Worm (Caenorhabditis elegans) whole organism, mixed stage, embryonic: ENCODE data around the gene snpc-1.2.

Experiments
- bed-3 ChIP-seq: fragments of 200-800 bp; sonication (Bioruptor generic); optimal IDR thresholded peaks from 3 replicates; lab custom pipeline; 2018; ENCODE audit warnings: mild to moderate bottlenecking, missing genetic modification characterization, moderate library complexity, missing compliant biosample characterization
- blmp-1 ChIP-seq: fragments of 150-350 bp; optimal IDR thresholded peaks from 2 replicates; lab custom pipeline; 2014; ENCODE audit warnings: missing biosample characterization, missing genetic modification characterization
- ceh-39 ChIP-seq: fragments of 150-350 bp; optimal IDR thresholded peaks from 2 replicates; lab custom pipeline; 2014; ENCODE audit warnings: missing biosample characterization, missing genetic modification characterization
- ceh-43 ChIP-seq: fragments of 200-800 bp; sonication (Bioruptor generic); optimal IDR thresholded peaks from 2 replicates; lab custom pipeline; 2018; ENCODE audit warnings: mild to moderate bottlenecking, missing genetic modification characterization, moderate library complexity, missing compliant biosample characterization
- ceh-83 ChIP-seq: fragments of 200-800 bp; sonication (Bioruptor generic); optimal IDR thresholded peaks from 2 replicates; lab custom pipeline; 2018; ENCODE audit warnings: mild to moderate bottlenecking, missing genetic modification characterization, missing compliant biosample characterization
- ces-1 ChIP-seq: fragments of 150-350 bp; optimal IDR thresholded peaks from 2 replicates; lab custom pipeline; 2014; ENCODE audit warnings: missing biosample characterization, missing genetic modification reagents, missing genetic modification characterization
- cnd-1 ChIP-seq: fragments of 200-800 bp; sonication (Bioruptor generic); optimal IDR thresholded peaks from 2 replicates; lab custom pipeline; 2018; ENCODE audit warnings: mild to moderate bottlenecking, missing genetic modification characterization, missing compliant biosample characterization
- elt-1 ChIP-seq: sonication (generic microtip); optimal IDR thresholded peaks from 2 replicates; lab custom pipeline; 2017; ENCODE audit warnings: missing genetic modification characterization, mild to moderate bottlenecking, missing compliant biosample characterization, antibody characterized with exemption, moderate library complexity, borderline replicate concordance; ENCODE audit not compliant: insufficient read depth
- flh-1 ChIP-seq: fragments of 200-800 bp; sonication (Bioruptor generic); optimal IDR thresholded peaks from 2 replicates; lab custom pipeline; 2018; ENCODE audit warnings: mild to moderate bottlenecking, missing genetic modification characterization, moderate library complexity, missing compliant biosample characterization
- ham-2 ChIP-seq: fragments of 200-800 bp; sonication (Bioruptor generic); optimal IDR thresholded peaks from 2 replicates; lab custom pipeline; 2018; ENCODE audit warnings: mild to moderate bottlenecking, missing genetic modification characterization, missing compliant biosample characterization
- hlh-1 ChIP-seq: fragments of 150-350 bp; optimal IDR thresholded peaks from 2 replicates; lab custom pipeline; 2014; ENCODE audit warnings: missing biosample characterization, missing genetic modification reagents, missing genetic modification characterization
- lin-13 ChIP-seq: fragments of 150-350 bp; optimal IDR thresholded peaks from 2 replicates; lab custom pipeline; 2014; ENCODE audit warnings: missing biosample characterization, missing genetic modification characterization
- lin-32 ChIP-seq: fragments of 200-800 bp; sonication (Bioruptor generic); optimal IDR thresholded peaks from 2 replicates; lab custom pipeline; 2018; ENCODE audit warnings: mild to moderate bottlenecking, missing genetic modification characterization, missing compliant biosample characterization
- lsy-2 ChIP-seq: fragments of 150-350 bp; optimal IDR thresholded peaks from 2 replicates; lab custom pipeline; 2014; ENCODE audit warnings: missing biosample characterization, missing genetic modification characterization
- mep-1 ChIP-seq: fragments of 150-350 bp; optimal IDR thresholded peaks from 2 replicates; lab custom pipeline; 2017; ENCODE audit warnings: missing biosample characterization, missing genetic modification reagents, missing genetic modification characterization, inconsistent platforms
- mls-2 ChIP-seq: sonication (generic microtip); optimal IDR thresholded peaks from 2 replicates; lab custom pipeline; 2016; ENCODE audit warnings: mild to moderate bottlenecking, missing genetic modification characterization, moderate library complexity, missing compliant biosample characterization
- nhr-12 ChIP-seq: fragments of 150-350 bp; optimal IDR thresholded peaks from 2 replicates; lab custom pipeline; 2014; ENCODE audit warnings: missing biosample characterization, missing genetic modification characterization
- nhr-2 ChIP-seq: fragments of 150-350 bp; optimal IDR thresholded peaks from 2 replicates; lab custom pipeline; 2014; ENCODE audit warnings: missing biosample characterization, missing genetic modification characterization
- nhr-237 ChIP-seq: fragments of 150-350 bp; optimal IDR thresholded peaks from 2 replicates; lab custom pipeline; 2014; ENCODE audit warnings: missing biosample characterization, missing genetic modification characterization
- nhr-28 ChIP-seq: fragments of 150-350 bp; optimal IDR thresholded peaks from 2 replicates; lab custom pipeline; 2014; ENCODE audit warnings: missing biosample characterization, missing genetic modification characterization
- nhr-76 ChIP-seq: sonication (generic microtip); optimal IDR thresholded peaks from 2 replicates; lab custom pipeline; 2017; ENCODE audit warnings: missing biosample characterization, missing genetic modification characterization
- pha-4 ChIP-seq: fragments of 150-350 bp; optimal IDR thresholded peaks from 2 replicates; lab custom pipeline; 2018; ENCODE audit warnings: missing biosample characterization, missing genetic modification reagents, missing genetic modification characterization
- sem-2 ChIP-seq: fragments of 200-800 bp; sonication (Bioruptor generic); optimal IDR thresholded peaks from 2 replicates; lab custom pipeline; 2018; ENCODE audit warnings: mild to moderate bottlenecking, missing genetic modification characterization, missing compliant biosample characterization
- sptf-1 ChIP-seq: sonication (generic microtip); optimal IDR thresholded peaks from 2 replicates; lab custom pipeline; 2017; ENCODE audit warnings: mild to moderate bottlenecking, missing genetic modification characterization, moderate library complexity, missing compliant biosample characterization
- tbx-8 ChIP-seq: fragments of 200-800 bp; sonication (Bioruptor generic); optimal IDR thresholded peaks from 2 replicates; lab custom pipeline; 2018; ENCODE audit warnings: mild to moderate bottlenecking, missing genetic modification characterization, moderate library complexity, missing compliant biosample characterization
- unc-120 ChIP-seq: sonication (generic microtip); optimal IDR thresholded peaks from 2 replicates; lab custom pipeline; 2017; ENCODE audit warnings: missing genetic modification characterization, missing compliant biosample characterization; ENCODE audit not compliant: poor library complexity, severe bottlenecking
- unc-39 ChIP-seq: fragments of 150-350 bp; optimal IDR thresholded peaks from 2 replicates; lab custom pipeline; 2014; ENCODE audit warnings: missing biosample characterization, missing genetic modification characterization
- unc-62 ChIP-seq: fragments of 150-350 bp; optimal IDR thresholded peaks from 2 replicates; lab custom pipeline; 2014; ENCODE audit warnings: missing biosample characterization, missing genetic modification reagents, missing genetic modification characterization
- zip-8 ChIP-seq: fragments of 150-350 bp; optimal IDR thresholded peaks from 2 replicates; lab custom pipeline; 2014; ENCODE audit warnings: missing biosample characterization, missing genetic modification characterization
- ztf-11 ChIP-seq: fragments of 150-350 bp; optimal IDR thresholded peaks from 2 replicates; lab custom pipeline; 2014; ENCODE audit warnings: missing biosample characterization, missing genetic modification characterization

snpc-1.2 gene

DNA sequence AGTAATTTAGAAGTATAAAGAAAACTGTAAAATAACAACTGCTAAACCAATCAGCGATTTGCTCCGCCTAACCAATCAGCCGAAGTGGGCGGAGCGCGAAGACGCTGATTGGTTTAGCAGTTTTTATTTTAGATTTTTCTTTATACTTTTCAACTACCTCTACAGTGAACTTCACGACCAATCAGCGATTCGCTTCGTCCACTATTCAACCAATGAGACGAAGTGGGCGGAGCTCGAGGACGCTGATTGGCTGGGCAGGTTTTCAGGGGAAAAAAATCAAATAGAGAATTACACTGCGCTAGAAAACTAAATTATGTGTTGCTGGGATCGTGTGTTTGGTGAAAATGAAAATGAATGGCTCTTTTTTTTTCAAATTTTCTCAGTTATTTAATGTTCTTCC lies 32.6 kb upstream of the snpc-1.2 start:
- TF ChIP-seq elt-1 (tag; lab: Kevin White, UChicago) (no peak), unc-120 (no peak), zip-8 (no peak), pha-4 (tag; lab: Kevin White, UChicago) (no peak), bed-3 (GFP tag; lab: Kevin White, UChicago) (no peak)
- TF ChIP-seq, all 35 proteins: peak for 0

- TF ChIP-seq ceh-83 (GFP tag; lab: Kevin White, UChicago) (no peak), blmp-1 (no peak), nhr-28 (tag; lab: Kevin White, UChicago) (no peak)
- TF ChIP-seq, all 35 proteins: peak for 0
These were observed 31.7 kb upstream of the snpc-1.2 start for ce11 chrIII:13201079-13201478.

DNA sequence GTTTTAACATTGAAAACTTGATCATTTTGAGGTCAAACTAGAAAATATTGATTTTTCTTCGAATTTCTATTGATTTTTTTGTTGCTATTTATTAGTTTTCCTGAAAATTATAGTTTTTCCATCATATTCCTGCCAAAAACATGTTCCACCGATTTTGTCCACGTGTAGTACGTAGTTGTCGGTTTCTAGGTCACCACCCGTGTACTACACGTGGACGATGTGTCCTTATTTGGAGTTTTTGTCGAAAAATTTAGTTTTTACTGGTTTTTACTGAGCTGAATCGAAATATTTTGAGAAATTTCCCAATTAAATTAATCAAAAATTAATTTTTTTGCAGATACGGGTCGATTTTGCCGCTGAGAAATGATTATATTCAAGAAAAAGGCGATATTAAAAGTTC lies 18.4 kb upstream of the snpc-1.2 start:
- TF ChIP-seq flh-1 (no peak), hlh-1 (tag; lab: Kevin White, UChicago) (no peak), tbx-8 (no peak), unc-120 (peak; percentile 30), nhr-12 (tag; lab: Kevin White, UChicago) (no peak), mep-1 (tag; lab: Kevin White, UChicago) (no peak), sptf-1 (tag; lab: Kevin White, UChicago) (peak; percentile 17), zip-8 (no peak), lin-13 (tag; lab: Kevin White, UChicago) (peak; percentile 22), ceh-83 (GFP tag; lab: Kevin White, UChicago) (no peak), lin-32 (GFP tag; lab: Kevin White, UChicago) (peak; percentile 57)

ce11 chrIII:13187090-13187489 lies 17.7 kb upstream of the snpc-1.2 start, which contains the start of gene gly-5:
gly-5 (plus strand) TSS chrIII:13187390.
- no peak for TF ChIP-seq sem-2 (GFP tag; lab: Kevin White, UChicago)
- TF ChIP-seq cnd-1, result no peak
- no peak for TF ChIP-seq pha-4 (tag; lab: Kevin White, UChicago)
- TF ChIP-seq ceh-43 (GFP tag; lab: Kevin White, UChicago), result no peak
- no peak for TF ChIP-seq nhr-76 (tag; lab: Kevin White, UChicago)

- TF ChIP-seq elt-1 (tag; lab: Kevin White, UChicago) (no peak), hlh-1 (tag; lab: Kevin White, UChicago) (no peak), nhr-237 (tag; lab: Kevin White, UChicago) (peak; percentile 64), ham-2 (GFP tag; lab: Kevin White, UChicago) (peak; percentile 99), lin-13 (tag; lab: Kevin White, UChicago) (peak; percentile 26), ces-1 (GFP tag; lab: Kevin White, UChicago) (peak; percentile 36), sem-2 (GFP tag; lab: Kevin White, UChicago) (no peak), mls-2 (tag; lab: Kevin White, UChicago) (no peak), mep-1 (tag; lab: Kevin White, UChicago) (peak; percentile 34), pha-4 (tag; lab: Kevin White, UChicago) (peak; percentile 52), blmp-1 (peak; percentile 49), cnd-1 (no peak), unc-62 (GFP tag; lab: Kevin White, UChicago) (peak; percentile 45), lsy-2 (tag; lab: Kevin White, UChicago) (peak; percentile 69)
These were observed 12.7 kb upstream of the snpc-1.2 start for ce11 chrIII:13182003-13182402.

- no peak for TF ChIP-seq nhr-28 (tag; lab: Kevin White, UChicago)
- peak; percentile 50 for TF ChIP-seq zip-8
These were observed 7.5 kb upstream of the snpc-1.2 start for ce11 chrIII:13176876-13177275.

ce11 chrIII:13173687-13174086 lies 4.3 kb upstream of the snpc-1.2 start:
- TF ChIP-seq ztf-11 (tag; lab: Kevin White, UChicago) (no peak), lin-32 (GFP tag; lab: Kevin White, UChicago) (no peak), hlh-1 (tag; lab: Kevin White, UChicago) (no peak), nhr-2 (tag; lab: Kevin White, UChicago) (no peak), sptf-1 (tag; lab: Kevin White, UChicago) (no peak), unc-39 (tag; lab: Kevin White, UChicago) (no peak), ceh-39 (tag; lab: Kevin White, UChicago) (no peak), nhr-28 (tag; lab: Kevin White, UChicago) (no peak), zip-8 (no peak), mls-2 (tag; lab: Kevin White, UChicago) (no peak), tbx-8 (no peak), ceh-83 (GFP tag; lab: Kevin White, UChicago) (no peak), mep-1 (tag; lab: Kevin White, UChicago) (no peak), lin-13 (tag; lab: Kevin White, UChicago) (no peak), blmp-1 (no peak), nhr-12 (tag; lab: Kevin White, UChicago) (no peak), unc-62 (GFP tag; lab: Kevin White, UChicago) (no peak), lsy-2 (tag; lab: Kevin White, UChicago) (no peak), flh-1 (no peak), bed-3 (GFP tag; lab: Kevin White, UChicago) (no peak)
